Worm (Caenorhabditis elegans) whole organism, L4 larva: Measurements from ENCODE around the gene cmtr-1.

ENCODE experiments used
- T26A8.4 ChIP-seq: fragments of 200-800 bp; sonication (Bioruptor generic); IDR thresholded peaks from 2 replicates; pipeline ENCODE4 v1.3.6; 2022; ENCODE audit warnings: missing genetic modification characterization, missing compliant biosample characterization
- ceh-28 ChIP-seq: fragments of 150-350 bp; optimal IDR thresholded peaks from 2 replicates; lab custom pipeline; 2014; ENCODE audit warnings: missing biosample characterization, missing genetic modification reagents, missing genetic modification characterization
- duxl-1 ChIP-seq: sonication (generic microtip); optimal IDR thresholded peaks from 2 replicates; lab custom pipeline; 2016; ENCODE audit warnings: mild to moderate bottlenecking, missing genetic modification characterization, moderate library complexity, missing compliant biosample characterization; ENCODE audit not compliant: poor library complexity
- hif-1 ChIP-seq, 2 experiments: sonication (generic microtip); optimal IDR thresholded peaks; 2 replicates each; lab custom pipeline; 2016 to 2017; ENCODE audit warnings: missing compliant biosample characterization in 2 of 2, missing genetic modification characterization in 2 of 2, missing genetic modification reagents in 2 of 2, missing genotype in 2 of 2, mild to moderate bottlenecking in 1 of 2
- hmg-1.1 ChIP-seq: fragments of 200-800 bp; sonication (Bioruptor generic); IDR thresholded peaks from 2 replicates; pipeline ENCODE4 v1.3.6; 2022; ENCODE audit warnings: missing genetic modification reagents, missing genetic modification characterization, missing compliant biosample characterization
- jun-1 ChIP-seq: fragments of 150-350 bp; optimal IDR thresholded peaks from 2 replicates; lab custom pipeline; 2014; ENCODE audit warnings: missing biosample characterization, missing genetic modification reagents, missing genetic modification characterization
- madf-5 ChIP-seq, 2 experiments: fragments of 200-800 bp; sonication (Bioruptor generic); IDR thresholded peaks; 2 replicates each; pipeline ENCODE4 v1.3.6; 2022; ENCODE audit warnings: missing compliant biosample characterization in 2 of 2, missing genetic modification characterization in 2 of 2
- nhr-41 ChIP-seq: fragments of 200-800 bp; sonication (Bioruptor generic); IDR thresholded peaks from 2 replicates; pipeline ENCODE4 v1.3.6; 2022; ENCODE audit warnings: missing genetic modification reagents, missing genetic modification characterization, missing compliant biosample characterization
- nhr-76 ChIP-seq: fragments of 150-350 bp; optimal IDR thresholded peaks from 2 replicates; lab custom pipeline; 2014; ENCODE audit warnings: missing biosample characterization, missing genetic modification characterization
- pqm-1 ChIP-seq: sonication (generic microtip); optimal IDR thresholded peaks from 2 replicates; lab custom pipeline; 2017; ENCODE audit warnings: missing biosample characterization, missing genetic modification characterization
- snpc-1.2 ChIP-seq: fragments of 200-800 bp; sonication (Bioruptor generic); IDR thresholded peaks from 2 replicates; pipeline ENCODE4 v1.3.6; 2022; ENCODE audit warnings: missing genetic modification reagents, missing genetic modification characterization, missing compliant biosample characterization
- unc-130 ChIP-seq: sonication (generic microtip); optimal IDR thresholded peaks from 2 replicates; lab custom pipeline; 2016; ENCODE audit warnings: missing genetic modification reagents, missing genetic modification characterization, missing compliant biosample characterization

Gene cmtr-1

DNA sequence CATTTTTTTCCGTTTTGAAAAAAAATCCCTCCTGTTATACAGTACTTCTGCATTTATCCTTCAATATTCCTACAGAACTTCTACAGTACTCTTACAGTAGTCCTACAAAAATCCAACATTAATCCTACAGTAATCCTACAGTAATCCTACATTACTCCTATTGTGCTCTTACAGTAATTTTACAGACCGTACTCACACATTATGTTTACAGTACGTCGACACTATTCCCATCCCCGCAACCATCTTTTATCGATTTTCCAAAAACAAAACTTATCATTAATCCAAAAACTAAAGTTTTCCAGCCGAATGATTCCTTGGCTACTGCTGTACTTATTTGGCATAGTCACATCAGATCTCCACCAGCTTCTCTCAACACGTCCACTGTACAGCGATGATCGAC is 58.3 kb downstream of the cmtr-1 start, which contains the start of gene Y53F4B.20:
Gene Y53F4B.20 (plus strand): TSS at position 301 of the 400 bp plus-strand sequence.
- no peak for TF ChIP-seq hif-1 (tag; optimal IDR thresholded peaks at IDR 0.05; lab: Kevin White, UChicago)
- TF ChIP-seq snpc-1.2 (GFP tag; lab: Robert Waterston, UW) = no peak
- TF ChIP-seq unc-130 (GFP tag; lab: Kevin White, UChicago) = no peak
- TF ChIP-seq ceh-28 (tag; lab: Kevin White, UChicago) = no peak
- TF ChIP-seq pqm-1 (tag; lab: Kevin White, UChicago) = no peak
- no peak for TF ChIP-seq nhr-76 (tag; lab: Kevin White, UChicago)
- no peak for TF ChIP-seq T26A8.4
- no peak for TF ChIP-seq duxl-1 (tag; lab: Kevin White, UChicago)
- no peak for TF ChIP-seq madf-5 (GFP tag; IDR thresholded peaks at IDR 0.05; lab: Robert Waterston, UW)
- TF ChIP-seq jun-1 = no peak
- TF ChIP-seq hmg-1.1 (GFP tag; lab: Robert Waterston, UW) = no peak
- TF ChIP-seq nhr-41 = no peak
